Worm (Caenorhabditis elegans): ENCODE measurements around the gene srm-2.
A peak's percentile ranks its signal among the peaks of the same experiment; 100 is the strongest.

The srm-2 gene

ce11 chrIV:4969419-4969818, 39.1 kb upstream of the srm-2 start, which contains the start of gene Y9C9A.13:
Gene Y9C9A.13 (minus strand): TSS chrIV:4969519.
- TF ChIP-seq snpc-4 (GFP tag; optimal IDR thresholded peaks at IDR 0.05) = no peak
- TF ChIP-seq snpc-4 (tag; optimal IDR thresholded peaks at IDR 0.05) = no peak
- no peak for TF ChIP-seq C17E4.6 (GFP tag; IDR thresholded peaks at IDR 0.05)
- no peak for TF ChIP-seq unc-62 (GFP tag; optimal IDR thresholded peaks at IDR 0.05)
- TF ChIP-seq rcor-1 (GFP tag; IDR thresholded peaks at IDR 0.05) = no peak
- no peak for TF ChIP-seq tlf-1 (GFP tag; optimal IDR thresholded peaks at IDR 0.05)
- no peak for TF ChIP-seq egl-44 (GFP tag; IDR thresholded peaks at IDR 0.05)
- no peak for TF ChIP-seq mes-4 (tag; optimal IDR thresholded peaks at IDR 0.05)
- TF ChIP-seq hlh-26 (GFP tag; conservative IDR thresholded peaks at IDR 0.05) = no peak

DNA sequence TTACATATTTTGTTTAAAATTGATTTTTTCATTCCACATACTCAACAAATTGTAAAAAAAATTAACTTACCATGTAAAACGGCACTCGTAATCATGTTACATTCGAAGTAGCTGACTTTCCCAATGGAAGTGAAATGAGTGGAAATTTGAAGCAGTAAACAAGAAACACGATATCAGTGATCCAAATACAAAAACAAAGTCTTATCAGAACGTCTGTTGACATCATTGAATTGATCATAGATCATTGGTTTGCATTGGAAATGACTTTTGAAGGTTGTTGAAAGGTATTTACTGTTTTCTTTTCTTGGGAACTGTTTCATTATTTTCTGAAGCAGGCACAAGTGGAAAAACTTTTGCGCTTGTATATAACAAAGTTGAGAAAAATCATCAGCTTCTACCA, 32.5 kb upstream of the srm-2 start, which contains the start of gene Y9C9A.16:
TSS of gene Y9C9A.16 (minus strand) at position 131 of the 400 bp plus-strand sequence.
- TF ChIP-seq xnd-1 (tag; optimal IDR thresholded peaks at IDR 0.05) (no peak), ztf-22 (GFP tag; optimal IDR thresholded peaks at IDR 0.05) (no peak), ceh-100 (GFP tag; IDR thresholded peaks at IDR 0.05) (no peak), Y67H2A.10 (GFP tag; conservative IDR thresholded peaks at IDR 0.05) (no peak), lag-1 (GFP tag; IDR thresholded peaks at IDR 0.05) (no peak), F55B11.4 (tag; optimal IDR thresholded peaks at IDR 0.05; ENCODE audit: borderline replicate concordance, insufficient read depth) (no peak), madf-6 (GFP tag; IDR thresholded peaks at IDR 0.05) (no peak), F10E7.11 (tag; optimal IDR thresholded peaks at IDR 0.05) (no peak), egl-18 (GFP tag; IDR thresholded peaks at IDR 0.05) (no peak), tlf-1 (GFP tag; optimal IDR thresholded peaks at IDR 0.05) (no peak), nfya-1 (tag; optimal IDR thresholded peaks at IDR 0.05; ENCODE audit: borderline replicate concordance, insufficient read depth) (no peak), nfyb-1 (GFP tag; IDR thresholded peaks at IDR 0.05) (no peak), B0019.2 (GFP tag; conservative IDR thresholded peaks at IDR 0.05) (no peak), D2030.7 (GFP tag; IDR thresholded peaks at IDR 0.05) (no peak), madf-3 (GFP tag; IDR thresholded peaks at IDR 0.05) (no peak)

ce11 chrIV:4977176-4977693, 31.2 kb upstream of the srm-2 start, which contains the start of gene E03H12.5:
Gene E03H12.5 (plus strand): TSS chrIV:4977226.
- TF ChIP-seq egrh-3 (GFP tag; IDR thresholded peaks at IDR 0.05) = peak; percentile 85; the same call in 1 of the 2 replicates
- no peak for TF ChIP-seq F57C9.4 (tag; optimal IDR thresholded peaks at IDR 0.05)

DNA sequence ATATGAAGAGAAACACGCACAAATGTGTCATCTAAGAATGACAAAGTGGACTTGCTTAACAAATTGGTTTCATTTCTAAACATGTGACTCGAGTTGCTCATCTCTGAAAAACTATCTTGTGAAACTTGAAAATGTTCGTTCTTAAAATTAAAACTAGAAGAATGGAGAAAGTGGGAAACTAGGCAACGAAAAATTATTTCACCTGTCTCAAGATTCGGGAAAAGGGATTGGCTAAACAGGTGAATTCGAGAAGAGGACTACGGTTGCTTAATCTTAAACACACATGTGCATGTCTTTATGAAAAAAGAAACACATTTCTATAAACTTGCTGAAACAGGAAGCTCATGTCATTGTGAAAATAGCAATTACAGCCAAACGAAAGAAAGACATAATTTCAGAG, 27.5 kb upstream of the srm-2 start, which contains the start of gene srz-24:
TSS of gene srz-24 (minus strand) at position 101 of the 400 bp plus-strand sequence.
- no peak for TF ChIP-seq F23B12.7 (tag; optimal IDR thresholded peaks at IDR 0.05; ENCODE audit: insufficient read depth)
- TF ChIP-seq zim-3 (tag; optimal IDR thresholded peaks at IDR 0.05) = no peak

ce11 chrIV:4982477-4982876, 26.0 kb upstream of the srm-2 start, which contains the start of gene E03H12.4:
Gene E03H12.4 (plus strand): TSS chrIV:4982596.
- no peak for TF ChIP-seq ceh-27 (GFP tag; optimal IDR thresholded peaks at IDR 0.05)
- TF ChIP-seq xnd-1 (tag; optimal IDR thresholded peaks at IDR 0.05) = no peak
- TF ChIP-seq attf-3 (GFP tag; conservative IDR thresholded peaks at IDR 0.05) = no peak
- no peak for TF ChIP-seq mel-28 (tag; optimal IDR thresholded peaks at IDR 0.05; ENCODE audit: borderline replicate concordance)
- no peak for TF ChIP-seq mcd-1 (GFP tag; IDR thresholded peaks at IDR 0.05)
- TF ChIP-seq lin-40 (tag; optimal IDR thresholded peaks at IDR 0.05) = no peak
- TF ChIP-seq tbx-9 (tag; optimal IDR thresholded peaks at IDR 0.05; ENCODE audit: borderline replicate concordance) = no peak

All from whole organism, young adult.